1 fruit fly cellular context compared by ENCODE assay signal in genomic region chr2L:8230255-8230654, dm6.
A peak's percentile ranks its signal among the peaks of the same experiment; 100 is the strongest.
TF ChIP-seq lines count a peak whose summit lies in the region.

No protein-coding gene starts in this region.

TF ChIP-seq in whole organism, prepupa, 60 proteins besides CTCF, POLR2A, EP300 and RAD21 (continued from another document):
- TF ChIP-seq svp (GFP tag; lab: Kevin White, UChicago) (peak; percentile 70), Hr39 (GFP tag; optimal IDR thresholded peaks at IDR 0.05; lab: Kevin White, UChicago) (no peak), net (GFP tag; optimal IDR thresholded peaks at IDR 0.05; lab: Kevin White, UChicago) (no peak)
